Fruit fly (Drosophila melanogaster) S2 (cell line): ENCODE results near the gene CG5273.
A peak's percentile ranks its signal among the peaks of the same experiment; 100 is the strongest.

Source experiments
- CG8478 ChIP-seq: fragments of >200 bp; optimal IDR thresholded peaks from 2 replicates; lab custom pipeline; 2018
- CTCF ChIP-seq, 2 experiments: fragments of >200 bp; optimal IDR thresholded peaks; 2 replicates each; lab custom pipeline; 2018

DNA sequence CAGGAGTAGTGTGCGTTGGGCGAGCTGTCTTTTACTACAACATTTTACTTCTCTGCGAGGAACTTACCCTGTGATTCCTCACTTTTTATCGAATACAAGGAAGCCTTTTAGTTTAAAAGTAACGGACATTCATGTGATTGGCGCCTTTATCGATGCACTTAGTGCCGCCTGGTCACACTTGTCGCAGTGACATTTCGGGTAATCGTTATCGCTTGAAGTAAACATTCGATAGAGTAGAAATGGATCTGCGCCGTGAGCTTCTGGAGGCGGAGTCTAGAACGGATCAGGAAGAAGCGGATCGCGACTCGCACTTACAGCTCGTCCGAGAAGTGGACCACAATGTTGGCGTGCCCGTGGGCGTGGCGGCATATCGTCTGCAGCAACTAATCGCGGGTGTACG lies 33.5 kb downstream of the CG5273 start, which contains the start of gene CG16989:
- no peak for TF ChIP-seq CG8478
- TF ChIP-seq CTCF (optimal IDR thresholded peaks at IDR 0.05; lab: Kevin White, UChicago), result peak in 1 of 2 experiments; percentile 22
